Worm (Caenorhabditis elegans) whole organism, young adult: ENCODE data around the gene tag-131.

ENCODE experiments used
- B0035.1 ChIP-seq: sonication (generic microtip); optimal IDR thresholded peaks from 2 replicates; lab custom pipeline; 2016; ENCODE audit warnings: missing genetic modification characterization, mild to moderate bottlenecking, missing compliant biosample characterization, missing genotype, missing genetic modification reagents
- F22D6.2 ChIP-seq: sonication (generic microtip); optimal IDR thresholded peaks from 2 replicates; lab custom pipeline; 2016; ENCODE audit warnings: mild to moderate bottlenecking, missing genetic modification characterization, missing compliant biosample characterization
- F33H1.4 ChIP-seq: fragments of 200-800 bp; sonication (Bioruptor generic); IDR thresholded peaks from 2 replicates; pipeline ENCODE4 v1.3.6; 2022; ENCODE audit warnings: missing genetic modification reagents, missing genetic modification characterization, missing compliant biosample characterization
- F55B11.4 ChIP-seq: sonication (generic microtip); optimal IDR thresholded peaks from 2 replicates; lab custom pipeline; 2016; ENCODE audit warnings: missing compliant biosample characterization, missing genetic modification characterization, borderline replicate concordance; ENCODE audit not compliant: insufficient read depth
- T26A5.8 ChIP-seq: sonication (generic microtip); optimal IDR thresholded peaks from 2 replicates; lab custom pipeline; 2016; ENCODE audit warnings: missing genetic modification characterization, missing compliant biosample characterization
- Y53F4B.3 ChIP-seq: fragments of 200-800 bp; sonication (Bioruptor generic); IDR thresholded peaks from 2 replicates; pipeline ENCODE4 v1.3.6; 2022; ENCODE audit warnings: missing genetic modification reagents, missing genetic modification characterization, missing compliant biosample characterization
- Y53G8AR.9 ChIP-seq: fragments of 200-800 bp; sonication (Bioruptor generic); conservative IDR thresholded peaks from 2 replicates; pipeline ENCODE4 v1.3.6; 2022; ENCODE audit warnings: missing genetic modification reagents, missing genetic modification characterization, missing compliant biosample characterization
- ZK185.1 ChIP-seq: sonication (generic microtip); optimal IDR thresholded peaks from 2 replicates; lab custom pipeline; 2016; ENCODE audit warnings: mild to moderate bottlenecking, missing genetic modification characterization, missing compliant biosample characterization; ENCODE audit not compliant: poor library complexity, severe bottlenecking
- aptf-3 ChIP-seq: fragments of 200-800 bp; sonication (Bioruptor generic); IDR thresholded peaks from 2 replicates; pipeline ENCODE4 v1.3.6; 2022; ENCODE audit warnings: missing genetic modification characterization, missing compliant biosample characterization
- attf-5 ChIP-seq: fragments of 200-800 bp; sonication (Bioruptor generic); optimal IDR thresholded peaks from 2 replicates; lab custom pipeline; 2018; ENCODE audit warnings: mild to moderate bottlenecking, missing genetic modification characterization, missing compliant biosample characterization
- bed-2 ChIP-seq: fragments of 200-800 bp; sonication (Bioruptor generic); IDR thresholded peaks from 2 replicates; pipeline ENCODE4 v1.3.6; 2022; ENCODE audit warnings: missing genetic modification reagents, missing genetic modification characterization, missing compliant biosample characterization
- ccch-3 ChIP-seq: fragments of 200-800 bp; sonication (Bioruptor generic); optimal IDR thresholded peaks from 2 replicates; lab custom pipeline; 2018; ENCODE audit warnings: mild to moderate bottlenecking, missing genetic modification characterization, missing compliant biosample characterization
- cebp-2 ChIP-seq: fragments of 200-800 bp; sonication (Bioruptor generic); IDR thresholded peaks from 2 replicates; pipeline ENCODE4 v1.3.6; 2022; ENCODE audit warnings: missing genetic modification characterization, missing compliant biosample characterization
- ceh-27 ChIP-seq: fragments of 200-800 bp; sonication (Bioruptor generic); optimal IDR thresholded peaks from 2 replicates; lab custom pipeline; 2018; ENCODE audit warnings: mild to moderate bottlenecking, missing genetic modification characterization, moderate library complexity, missing compliant biosample characterization
- ceh-40 ChIP-seq: fragments of 200-800 bp; sonication (Bioruptor generic); IDR thresholded peaks from 2 replicates; pipeline ENCODE4 v1.3.6; 2022; ENCODE audit warnings: missing genetic modification characterization, missing compliant biosample characterization
- chd-7 ChIP-seq: sonication (generic microtip); optimal IDR thresholded peaks from 2 replicates; lab custom pipeline; 2016; ENCODE audit warnings: mild to moderate bottlenecking, missing genetic modification characterization, moderate library complexity, missing compliant biosample characterization
- die-1 ChIP-seq: sonication (generic microtip); optimal IDR thresholded peaks from 2 replicates; lab custom pipeline; 2016; ENCODE audit warnings: missing genotype, mild to moderate bottlenecking, missing genetic modification characterization, missing compliant biosample characterization
- efl-1 ChIP-seq: fragments of 150-350 bp; optimal IDR thresholded peaks from 2 replicates; lab custom pipeline; 2014; ENCODE audit warnings: missing biosample characterization, missing genetic modification reagents, missing genetic modification characterization
- ekl-4 ChIP-seq: fragments of 200-800 bp; sonication (Bioruptor generic); IDR thresholded peaks from 2 replicates; pipeline ENCODE4 v1.3.6; 2022; ENCODE audit warnings: missing genetic modification reagents, missing genetic modification characterization, missing compliant biosample characterization
- fkh-3 ChIP-seq: sonication (generic microtip); optimal IDR thresholded peaks from 2 replicates; lab custom pipeline; 2016; ENCODE audit warnings: mild to moderate bottlenecking, missing genetic modification characterization, missing compliant biosample characterization
- him-1 ChIP-seq: sonication (generic microtip); optimal IDR thresholded peaks from 2 replicates; lab custom pipeline; 2016; ENCODE audit warnings: missing genotype, missing genetic modification reagents, missing genetic modification characterization, missing compliant biosample characterization
- let-526 ChIP-seq: fragments of 200-800 bp; sonication (Bioruptor generic); IDR thresholded peaks from 2 replicates; pipeline ENCODE4 v1.3.6; 2022; ENCODE audit warnings: missing genetic modification reagents, missing genetic modification characterization, missing compliant biosample characterization
- lin-26 ChIP-seq: fragments of 200-800 bp; sonication (Bioruptor generic); IDR thresholded peaks from 2 replicates; pipeline ENCODE4 v1.3.6; 2022; ENCODE audit warnings: missing genetic modification reagents, missing genetic modification characterization, missing compliant biosample characterization
- lin-54 ChIP-seq: fragments of 200-800 bp; sonication (Bioruptor generic); optimal IDR thresholded peaks from 2 replicates; lab custom pipeline; 2018; ENCODE audit warnings: mild to moderate bottlenecking, missing genetic modification characterization, missing compliant biosample characterization
- lsl-1 ChIP-seq: fragments of 200-800 bp; sonication (Bioruptor generic); optimal IDR thresholded peaks from 2 replicates; lab custom pipeline; 2018; ENCODE audit warnings: mild to moderate bottlenecking, missing genetic modification characterization, moderate library complexity, missing compliant biosample characterization
- madf-3 ChIP-seq: fragments of 200-800 bp; sonication (Bioruptor generic); IDR thresholded peaks from 2 replicates; pipeline ENCODE4 v1.3.6; 2022; ENCODE audit warnings: missing genetic modification reagents, missing genetic modification characterization, missing compliant biosample characterization
- madf-8 ChIP-seq: fragments of 200-800 bp; sonication (Bioruptor generic); conservative IDR thresholded peaks from 2 replicates; pipeline ENCODE4 v1.3.6; 2022; ENCODE audit warnings: missing genetic modification reagents, missing genetic modification characterization, missing compliant biosample characterization
- mxl-1 ChIP-seq: sonication (generic microtip); optimal IDR thresholded peaks from 2 replicates; lab custom pipeline; 2016; ENCODE audit warnings: missing genetic modification characterization, missing compliant biosample characterization
- nhr-27 ChIP-seq: fragments of 200-800 bp; sonication (Bioruptor generic); optimal IDR thresholded peaks from 2 replicates; lab custom pipeline; 2018; ENCODE audit warnings: mild to moderate bottlenecking, missing genetic modification characterization, moderate library complexity, missing compliant biosample characterization
- nhr-80 ChIP-seq: sonication (generic microtip); optimal IDR thresholded peaks from 2 replicates; lab custom pipeline; 2016; ENCODE audit warnings: missing genetic modification characterization, missing compliant biosample characterization
- repo-1 ChIP-seq: sonication (generic microtip); optimal IDR thresholded peaks from 2 replicates; lab custom pipeline; 2017; ENCODE audit warnings: mild to moderate bottlenecking, missing genetic modification characterization, missing compliant biosample characterization
- rpc-1 ChIP-seq, 2 experiments: fragments of 150-350 bp in 1 of 2; sonication (generic microtip) in 1 of 2; optimal IDR thresholded peaks; 2 replicates each; lab custom pipeline; 2014 to 2018; ENCODE audit warnings: missing biosample characterization in 1 of 2, missing genetic modification characterization in 1 of 2, missing genetic modification reagents in 1 of 2, missing genotype in 1 of 2
- snpc-4 ChIP-seq, 5 experiments: fragments of 150-350 bp in 1 of 5; sonication (generic microtip) in 4 of 5; optimal IDR thresholded peaks; 2 replicates each; lab custom pipeline; 2014 to 2018; ENCODE audit warnings: missing genetic modification characterization in 5 of 5, missing biosample characterization in 3 of 5, antibody characterized with exemption in 2 of 5, mild to moderate bottlenecking in 2 of 5, missing compliant biosample characterization in 2 of 5, missing genotype in 2 of 5, moderate library complexity in 2 of 5, missing genetic modification reagents in 1 of 5
- tbp1 ChIP-seq: fragments of 200-800 bp; sonication (Bioruptor generic); optimal IDR thresholded peaks from 2 replicates; lab custom pipeline; 2018; ENCODE audit warnings: mild to moderate bottlenecking, missing genetic modification characterization, missing compliant biosample characterization
- tbx-9 ChIP-seq: sonication (generic microtip); optimal IDR thresholded peaks from 2 replicates; lab custom pipeline; 2016; ENCODE audit warnings: borderline replicate concordance, missing genetic modification characterization, inconsistent platforms, missing compliant biosample characterization
- unc-130 ChIP-seq: sonication (generic microtip); optimal IDR thresholded peaks from 2 replicates; lab custom pipeline; 2016; ENCODE audit warnings: missing genetic modification reagents, missing genetic modification characterization, missing compliant biosample characterization
- unc-62 ChIP-seq: fragments of 150-350 bp; optimal IDR thresholded peaks from 2 replicates; lab custom pipeline; 2014; ENCODE audit warnings: missing biosample characterization, missing genetic modification reagents, missing genetic modification characterization
- xnd-1 ChIP-seq: sonication (generic microtip); optimal IDR thresholded peaks from 2 replicates; lab custom pipeline; 2016; ENCODE audit warnings: missing genotype, missing genetic modification reagents, missing genetic modification characterization, missing compliant biosample characterization
- zfh-2 ChIP-seq: fragments of 200-800 bp; sonication (Bioruptor generic); conservative IDR thresholded peaks from 2 replicates; pipeline ENCODE4 v1.3.6; 2022; ENCODE audit warnings: missing genetic modification reagents, missing genetic modification characterization, missing compliant biosample characterization
- ztf-18 ChIP-seq: sonication (generic microtip); optimal IDR thresholded peaks from 2 replicates; lab custom pipeline; 2016; ENCODE audit warnings: missing genotype, mild to moderate bottlenecking, missing genetic modification characterization, missing compliant biosample characterization
- ztf-6 ChIP-seq: fragments of 200-800 bp; sonication (Bioruptor generic); IDR thresholded peaks from 2 replicates; pipeline ENCODE4 v1.3.6; 2022; ENCODE audit warnings: missing genetic modification reagents, missing genetic modification characterization, missing compliant biosample characterization

The tag-131 gene

ce11 chrIII:4345034-4345433 lies 27.5 kb downstream of the tag-131 start, which contains the start of gene hse-5:
TSS of gene hse-5 (plus strand) at chrIII:4345334.
- TF ChIP-seq nhr-27 (tag; lab: Kevin White, UChicago) (no peak), efl-1 (GFP tag; lab: Kevin White, UChicago) (no peak), madf-8 (GFP tag; lab: Robert Waterston, UW) (no peak), lsl-1 (GFP tag; lab: Kevin White, UChicago) (no peak), Y53F4B.3 (GFP tag; lab: Robert Waterston, UW) (no peak)

ce11 chrIII:4349799-4350198 lies 32.3 kb downstream of the tag-131 start, which contains the start of gene B0285.6:
TSS of gene B0285.6 (plus strand) at chrIII:4350099.
- TF ChIP-seq Y53G8AR.9 (GFP tag; lab: Robert Waterston, UW) (no peak), nhr-80 (tag; lab: Kevin White, UChicago) (no peak), ztf-6 (GFP tag; lab: Robert Waterston, UW) (no peak), nhr-27 (tag; lab: Kevin White, UChicago) (no peak), him-1 (tag; lab: Kevin White, UChicago) (no peak), ekl-4 (GFP tag; lab: Robert Waterston, UW) (no peak), zfh-2 (GFP tag; lab: Robert Waterston, UW) (no peak), xnd-1 (no peak), lin-26 (GFP tag; lab: Robert Waterston, UW) (no peak)

- TF ChIP-seq attf-5 (GFP tag; lab: Kevin White, UChicago) (no peak), rpc-1 (optimal IDR thresholded peaks at IDR 0.05; lab: Kevin White, UChicago) (no peak), rpc-1 (tag; optimal IDR thresholded peaks at IDR 0.05; lab: Kevin White, UChicago) (no peak), mxl-1 (tag; lab: Kevin White, UChicago) (no peak), tbp1 (GFP tag; lab: Kevin White, UChicago) (no peak), ceh-40 (GFP tag; lab: Robert Waterston, UW) (no peak), die-1 (tag; lab: Kevin White, UChicago) (no peak), fkh-3 (tag; lab: Kevin White, UChicago) (no peak), B0035.1 (tag; lab: Kevin White, UChicago) (no peak), ztf-18 (no peak), repo-1 (no peak), lin-54 (GFP tag; lab: Kevin White, UChicago) (no peak), tbx-9 (tag; lab: Kevin White, UChicago) (no peak), cebp-2 (GFP tag; lab: Robert Waterston, UW) (no peak), ccch-3 (no peak)
Observed at ce11 chrIII:4356384-4356783, 38.9 kb downstream of the tag-131 start, which contains the start of gene mnp-1. TSS of gene mnp-1 (plus strand) at chrIII:4356594.

ce11 chrIII:4357438-4357837 lies 39.9 kb downstream of the tag-131 start:
- TF ChIP-seq nhr-80 (tag; lab: Kevin White, UChicago) (peak; percentile 34), chd-7 (tag; lab: Kevin White, UChicago) (no peak)

- TF ChIP-seq unc-62 (GFP tag; lab: Kevin White, UChicago): no peak
- no peak for TF ChIP-seq ZK185.1 (tag; lab: Kevin White, UChicago)
- no peak for TF ChIP-seq ztf-6 (GFP tag; lab: Robert Waterston, UW)
- TF ChIP-seq aptf-3 (GFP tag; lab: Robert Waterston, UW): no peak
- no peak for TF ChIP-seq ekl-4 (GFP tag; lab: Robert Waterston, UW)
- TF ChIP-seq F33H1.4 (GFP tag; lab: Robert Waterston, UW): no peak
- no peak for TF ChIP-seq unc-130 (GFP tag; lab: Kevin White, UChicago)
- TF ChIP-seq F22D6.2 (tag; lab: Kevin White, UChicago): no peak
- no peak for TF ChIP-seq F55B11.4 (tag; lab: Kevin White, UChicago)
- TF ChIP-seq ceh-27: no peak
- no peak for TF ChIP-seq xnd-1
- TF ChIP-seq snpc-4 (GFP tag; optimal IDR thresholded peaks at IDR 0.05; lab: Kevin White, UChicago): no peak
- no peak for TF ChIP-seq snpc-4 (tag; optimal IDR thresholded peaks at IDR 0.05; lab: Kevin White, UChicago)
- TF ChIP-seq cebp-2 (GFP tag; lab: Robert Waterston, UW): no peak
- TF ChIP-seq let-526: no peak
- TF ChIP-seq T26A5.8 (tag; lab: Kevin White, UChicago): no peak
- no peak for TF ChIP-seq bed-2 (GFP tag; lab: Robert Waterston, UW)
- no peak for TF ChIP-seq madf-3 (GFP tag; lab: Robert Waterston, UW)
- TF ChIP-seq repo-1: no peak
Observed at ce11 chrIII:4358345-4358744, 40.8 kb downstream of the tag-131 start.
